Worm (Caenorhabditis elegans): Measurements from ENCODE around the gene dph-7.

The dph-7 gene

DNA sequence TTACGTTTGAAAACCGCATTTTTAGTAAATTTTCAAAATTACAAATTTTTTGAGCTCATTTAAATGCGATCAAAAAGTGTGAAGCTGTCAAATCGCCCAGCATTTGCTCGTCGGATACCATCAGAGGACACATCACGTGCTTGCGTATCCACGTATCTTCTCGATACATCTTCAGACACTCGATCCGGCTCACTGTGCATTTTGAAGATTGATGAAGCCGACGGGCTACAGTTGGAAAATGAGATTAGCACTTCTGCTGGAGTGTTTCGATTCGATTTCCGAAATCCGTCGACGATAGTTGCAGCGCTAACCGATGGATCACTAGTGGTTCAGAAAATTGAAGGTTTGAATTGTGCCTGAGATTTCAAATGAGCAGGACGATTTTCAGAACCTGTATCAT, at the start of gene dph-7:
TSS of gene dph-7 (plus strand) at position 53 of the 400 bp plus-strand sequence.
- TF ChIP-seq hpl-2 (GFP tag; optimal IDR thresholded peaks at IDR 0.05) (no peak), unc-130 (tag; optimal IDR thresholded peaks at IDR 0.05) (no peak), efl-1 (optimal IDR thresholded peaks at IDR 0.05) (no peak), efl-1 (GFP tag; optimal IDR thresholded peaks at IDR 0.05 in 1 of 2) (peak in 1 of 2 experiments; percentile 72)

DNA sequence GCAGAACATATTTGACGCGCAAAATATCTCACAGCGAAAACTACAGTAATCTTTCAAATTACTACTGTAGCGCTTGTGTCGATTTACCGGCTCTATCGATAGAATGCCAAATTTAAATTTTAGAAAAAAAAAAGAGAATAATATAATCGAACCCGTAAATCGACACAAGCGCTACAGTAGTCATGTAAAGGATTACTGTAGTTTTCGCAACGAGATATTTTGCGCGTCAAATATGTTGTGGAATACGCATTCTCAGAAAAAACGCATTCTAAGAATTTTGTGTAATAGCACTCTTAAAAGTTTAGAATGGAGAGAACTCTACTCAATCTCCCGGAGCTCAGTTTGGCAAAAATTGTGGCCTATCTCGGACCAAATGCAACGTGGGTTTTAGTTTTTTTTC, 49.4 kb upstream of the dph-7 start, which contains the start of gene F56A8.5:
TSS of gene F56A8.5 (plus strand) at position 301 of the 400 bp plus-strand sequence.
- no peak for TF ChIP-seq lin-14 (GFP tag; optimal IDR thresholded peaks at IDR 0.05)
- TF ChIP-seq tbx-2 (tag; optimal IDR thresholded peaks at IDR 0.05) = no peak
- no peak for TF ChIP-seq zip-4 (GFP tag; optimal IDR thresholded peaks at IDR 0.05)
- TF ChIP-seq swsn-7 (tag; optimal IDR thresholded peaks at IDR 0.05) = no peak
- TF ChIP-seq nhr-85 (tag) = no peak
- TF ChIP-seq unc-98 (GFP tag; IDR thresholded peaks at IDR 0.05) = no peak
- TF ChIP-seq nhr-77 (tag; optimal IDR thresholded peaks at IDR 0.05) = no peak
- no peak for TF ChIP-seq pqm-1 (tag; optimal IDR thresholded peaks at IDR 0.05)
- no peak for TF ChIP-seq lin-35 (GFP tag; optimal IDR thresholded peaks at IDR 0.05)
- TF ChIP-seq blmp-1 (tag; optimal IDR thresholded peaks at IDR 0.05) = no peak
- TF ChIP-seq C34B4.2 (tag; optimal IDR thresholded peaks at IDR 0.05) = no peak
- TF ChIP-seq lin-13 (GFP tag; optimal IDR thresholded peaks at IDR 0.05) = no peak

DNA sequence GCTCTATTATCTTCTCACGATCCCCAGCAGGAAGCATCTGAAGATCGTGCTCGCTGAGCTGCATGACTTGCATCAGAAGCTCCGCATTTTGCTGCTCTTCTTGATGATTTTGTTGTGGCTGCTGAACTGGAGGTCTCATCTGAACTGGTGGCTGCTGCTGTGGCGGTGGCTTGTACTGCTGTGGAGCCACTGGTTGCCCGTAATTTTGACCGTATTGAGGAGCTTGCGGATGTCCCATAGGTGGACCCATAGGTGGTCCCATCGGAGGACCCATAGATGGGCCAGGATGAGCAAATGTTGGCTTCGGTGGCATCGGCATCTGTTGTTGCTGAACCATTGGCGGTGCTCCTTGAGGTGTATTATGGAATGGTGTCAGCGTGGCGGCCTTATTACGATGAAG, 47.9 kb upstream of the dph-7 start:
- no peak for TF ChIP-seq blmp-1 (tag; optimal IDR thresholded peaks at IDR 0.05)

DNA sequence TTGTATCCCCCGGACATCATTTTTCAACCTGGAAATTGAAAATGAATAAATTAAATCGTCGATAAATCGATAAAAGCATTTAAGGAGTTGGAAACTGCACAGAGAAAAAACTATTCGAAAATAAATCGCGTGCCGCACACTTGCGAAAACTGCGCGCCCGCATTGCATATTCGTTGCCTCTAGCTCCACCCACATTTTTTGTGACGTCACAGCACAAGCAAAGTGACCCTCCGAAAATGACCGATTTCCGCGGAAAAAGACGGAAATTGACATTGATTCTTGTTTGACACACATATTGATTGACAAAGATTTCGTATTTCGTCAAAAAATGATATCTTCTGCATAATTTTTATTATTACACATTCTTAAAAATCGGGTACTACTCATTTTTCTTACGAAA, 46.1 kb upstream of the dph-7 start, which contains the start of gene cpf-2:
TSS of gene cpf-2 (minus strand) at position 28 of the 400 bp plus-strand sequence.
- peak; percentile 72 for TF ChIP-seq egl-13 (tag; optimal IDR thresholded peaks at IDR 0.05)
- TF ChIP-seq nhr-71 (tag; optimal IDR thresholded peaks at IDR 0.05) = peak; percentile 91
- no peak for TF ChIP-seq fkh-4 (tag; optimal IDR thresholded peaks at IDR 0.05; ENCODE audit: borderline replicate concordance)
- peak; percentile 46 for TF ChIP-seq F16B12.6 (tag; optimal IDR thresholded peaks at IDR 0.05)
- TF ChIP-seq egl-27 (tag; optimal IDR thresholded peaks at IDR 0.05) = no peak
- peak; percentile 27; the same call in 1 of the 2 replicates for TF ChIP-seq ceh-88 (GFP tag; IDR thresholded peaks at IDR 0.05)
- peak; percentile 62 for TF ChIP-seq blmp-1 (tag; optimal IDR thresholded peaks at IDR 0.05)
- TF ChIP-seq nhr-47 (tag; optimal IDR thresholded peaks at IDR 0.05) = peak; percentile 87
- TF ChIP-seq mdl-1 (tag; optimal IDR thresholded peaks at IDR 0.05) = peak in 1 of 2 experiments; percentile 58
- no peak for TF ChIP-seq nhr-84 (tag; optimal IDR thresholded peaks at IDR 0.05)
- TF ChIP-seq ceh-90 (tag; optimal IDR thresholded peaks at IDR 0.05) = peak; percentile 31
- peak; percentile 55 for TF ChIP-seq lin-39 (tag; optimal IDR thresholded peaks at IDR 0.05)
- TF ChIP-seq C34B4.2 (tag; optimal IDR thresholded peaks at IDR 0.05) = no peak
- TF ChIP-seq nhr-11 (tag; optimal IDR thresholded peaks at IDR 0.05) = no peak
- TF ChIP-seq hlh-4 (tag; optimal IDR thresholded peaks at IDR 0.05) = no peak
- peak; percentile 89 for TF ChIP-seq snu-23 (GFP tag; optimal IDR thresholded peaks at IDR 0.05)
- no peak for TF ChIP-seq pqm-1 (tag; optimal IDR thresholded peaks at IDR 0.05)
- TF ChIP-seq isw-1 (GFP tag; IDR thresholded peaks at IDR 0.05) = peak; percentile 65
- peak; percentile 74 for TF ChIP-seq lin-14 (GFP tag; optimal IDR thresholded peaks at IDR 0.05)
- TF ChIP-seq zip-4 (GFP tag; optimal IDR thresholded peaks at IDR 0.05) = peak; percentile 30
- TF ChIP-seq nhr-76 (tag; optimal IDR thresholded peaks at IDR 0.05) = peak; percentile 87
- peak; percentile 70 for TF ChIP-seq grh-1 (GFP tag; IDR thresholded peaks at IDR 0.05)
- TF ChIP-seq mab-9 (GFP tag; IDR thresholded peaks at IDR 0.05) = peak; percentile 62
- TF ChIP-seq mef-2 (tag; optimal IDR thresholded peaks at IDR 0.05) = no peak
- no peak for TF ChIP-seq efl-3 (GFP tag; optimal IDR thresholded peaks at IDR 0.05)
- TF ChIP-seq aha-1 (tag; optimal IDR thresholded peaks at IDR 0.05) = no peak
- TF ChIP-seq unc-130 (tag; optimal IDR thresholded peaks at IDR 0.05) = peak; percentile 82
- TF ChIP-seq nhr-77 (tag; optimal IDR thresholded peaks at IDR 0.05) = peak; percentile 13
- TF ChIP-seq jun-1 (tag; optimal IDR thresholded peaks at IDR 0.05) = peak; percentile 59
- no peak for TF ChIP-seq zag-1 (tag; optimal IDR thresholded peaks at IDR 0.05)
- peak; percentile 72 for TF ChIP-seq lir-3 (tag; optimal IDR thresholded peaks at IDR 0.05; ENCODE audit: poor library complexity)
- peak; percentile 77 for TF ChIP-seq C16A3.4 (tag; optimal IDR thresholded peaks at IDR 0.05)
- peak; percentile 42 for TF ChIP-seq sox-4 (tag; optimal IDR thresholded peaks at IDR 0.05)
- TF ChIP-seq mep-1 (tag; optimal IDR thresholded peaks at IDR 0.05) = peak; percentile 49
- TF ChIP-seq skn-1 (tag; optimal IDR thresholded peaks at IDR 0.05) = peak; percentile 80
- peak; percentile 61 to 83 (median 69) for TF ChIP-seq ceh-82 (tag; optimal IDR thresholded peaks at IDR 0.05)
- peak; percentile 41 for TF ChIP-seq hpl-2 (GFP tag; optimal IDR thresholded peaks at IDR 0.05)
- TF ChIP-seq unc-98 (GFP tag; IDR thresholded peaks at IDR 0.05) = peak; percentile 37; the same call in 1 of the 2 replicates
- TF ChIP-seq nhr-28 (tag; optimal IDR thresholded peaks at IDR 0.05) = no peak
- TF ChIP-seq irx-1 (tag; optimal IDR thresholded peaks at IDR 0.05) = peak; percentile 85

All from whole organism, L1 larva.